Fruit fly (Drosophila melanogaster) whole organism, embryonic: ENCODE measurements around the gene hiro.

Experiments
- B-H2 ChIP-seq: fragments of 200-800 bp; sonication (Bioruptor generic); optimal IDR thresholded peaks from 2 replicates; lab custom pipeline; 2018; ENCODE audit warnings: missing biosample characterization, mild to moderate bottlenecking, missing genetic modification characterization
- CG2120 ChIP-seq: fragments of 200-800 bp; sonication (Bioruptor generic); optimal IDR thresholded peaks from 3 replicates; lab custom pipeline; 2016; ENCODE audit warnings: missing biosample characterization, missing genetic modification characterization
- CG9437 ChIP-seq: fragments of 200-800 bp; sonication (Bioruptor generic); optimal IDR thresholded peaks from 2 replicates; lab custom pipeline; 2018; ENCODE audit warnings: missing biosample characterization, mild to moderate bottlenecking, missing genetic modification characterization
- az2 ChIP-seq: fragments of 200-800 bp; sonication (Bioruptor generic); optimal IDR thresholded peaks from 3 replicates; lab custom pipeline; 2016; ENCODE audit warnings: missing biosample characterization, missing genetic modification characterization
- onecut ChIP-seq: fragments of 200-800 bp; sonication (Bioruptor generic); IDR thresholded peaks from 2 replicates; pipeline ENCODE4 v1.3.6; 2022; ENCODE audit warnings: missing biosample characterization, missing genetic modification characterization
- ranshi ChIP-seq: fragments of 200-800 bp; sonication (Bioruptor generic); IDR thresholded peaks from 2 replicates; pipeline ENCODE4 v1.3.6; 2022; ENCODE audit warnings: missing biosample characterization, missing genetic modification characterization
- ssp ChIP-seq: fragments of 200-800 bp; sonication (Bioruptor generic); IDR thresholded peaks from 2 replicates; pipeline ENCODE4 v1.3.6; 2022; ENCODE audit warnings: missing biosample characterization, missing genetic modification characterization

- no peak for TF ChIP-seq ssp (GFP tag; lab: Robert Waterston, UW)
- no peak for TF ChIP-seq CG9437 (GFP tag; lab: Kevin White, UChicago)
- TF ChIP-seq B-H2 = no peak
- no peak for TF ChIP-seq onecut (GFP tag; lab: Robert Waterston, UW)
- TF ChIP-seq ranshi (GFP tag; lab: Robert Waterston, UW) = no peak
- no peak for TF ChIP-seq az2
- peak; percentile 1 for TF ChIP-seq CG2120 (GFP tag; lab: Kevin White, UChicago)
Measured at dm6 chr3L:710345-710822, 22.6 kb upstream of the hiro start, which contains the start of gene CkIIalpha-i3.
